Worm (Caenorhabditis elegans): Measurements from ENCODE around the gene R09A8.2.
A peak's percentile ranks its signal among the peaks of the same experiment; 100 is the strongest.

The R09A8.2 gene

DNA sequence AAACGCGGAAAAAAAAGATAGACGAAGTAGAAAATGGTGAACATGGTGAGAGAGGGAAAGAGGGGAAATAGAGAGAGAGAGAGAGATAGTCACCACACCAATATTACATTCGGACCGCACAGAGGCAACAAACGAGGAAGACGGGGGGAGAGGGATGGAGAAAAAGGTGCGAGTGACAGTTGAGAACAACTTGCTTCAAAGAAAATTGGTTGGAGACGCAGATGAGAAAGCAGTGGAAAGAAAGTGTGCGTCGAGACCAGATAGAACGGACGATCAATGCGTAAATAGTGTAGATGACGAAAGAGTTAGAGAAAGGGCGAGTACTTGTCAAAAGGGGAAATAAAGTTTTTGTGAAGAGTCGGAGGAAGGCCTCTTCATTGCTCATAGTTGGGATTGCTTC lies 51.1 kb downstream of the R09A8.2 start:
- no peak for TF ChIP-seq mbf-1 (tag; optimal IDR thresholded peaks at IDR 0.05)
- peak; percentile 15 for TF ChIP-seq nhr-237 (tag; optimal IDR thresholded peaks at IDR 0.05)
- no peak for TF ChIP-seq ZK546.5 (tag; optimal IDR thresholded peaks at IDR 0.05)
- peak; percentile 88 for TF ChIP-seq crh-2 (tag; optimal IDR thresholded peaks at IDR 0.05)
- TF ChIP-seq ztf-4 (tag; optimal IDR thresholded peaks at IDR 0.05), result peak; percentile 46
- TF ChIP-seq nhr-25 (tag; optimal IDR thresholded peaks at IDR 0.05), result peak; percentile 81
- no peak for TF ChIP-seq lin-39 (tag; optimal IDR thresholded peaks at IDR 0.05)
- TF ChIP-seq nhr-21 (tag; optimal IDR thresholded peaks at IDR 0.05), result peak; percentile 70
- no peak for TF ChIP-seq nhr-23 (tag; optimal IDR thresholded peaks at IDR 0.05)
- TF ChIP-seq ceh-82 (tag; optimal IDR thresholded peaks at IDR 0.05), result no peak
- peak; percentile 87 for TF ChIP-seq fos-1 (tag; optimal IDR thresholded peaks at IDR 0.05)
- peak; percentile 12 for TF ChIP-seq alr-1 (tag; optimal IDR thresholded peaks at IDR 0.05)
- TF ChIP-seq nhr-77 (tag; optimal IDR thresholded peaks at IDR 0.05), result no peak
- TF ChIP-seq unc-55 (GFP tag; optimal IDR thresholded peaks at IDR 0.05), result peak; percentile 91
- TF ChIP-seq lin-13 (GFP tag; optimal IDR thresholded peaks at IDR 0.05), result peak; percentile 57
- no peak for TF ChIP-seq nhr-12 (tag; optimal IDR thresholded peaks at IDR 0.05)
- peak; percentile 83 for TF ChIP-seq mab-5 (tag; optimal IDR thresholded peaks at IDR 0.05)
- TF ChIP-seq dmd-4 (tag; optimal IDR thresholded peaks at IDR 0.05), result no peak
- no peak for TF ChIP-seq ztf-1 (GFP tag; conservative IDR thresholded peaks at IDR 0.05)
- no peak for TF ChIP-seq peb-1 (tag; optimal IDR thresholded peaks at IDR 0.05)
- TF ChIP-seq nhr-129 (tag; optimal IDR thresholded peaks at IDR 0.05), result peak; percentile 95
- TF ChIP-seq nhr-6 (tag; optimal IDR thresholded peaks at IDR 0.05), result peak; percentile 92
- TF ChIP-seq zag-1 (tag; optimal IDR thresholded peaks at IDR 0.05), result peak; percentile 68
- TF ChIP-seq skn-1 (tag; optimal IDR thresholded peaks at IDR 0.05), result no peak
- TF ChIP-seq sem-4 (tag; optimal IDR thresholded peaks at IDR 0.05), result peak; percentile 87
- TF ChIP-seq nhr-10 (tag; optimal IDR thresholded peaks at IDR 0.05), result no peak
- peak; percentile 65 for TF ChIP-seq lin-11 (tag; optimal IDR thresholded peaks at IDR 0.05)
- TF ChIP-seq gmeb-1 (tag; optimal IDR thresholded peaks at IDR 0.05), result peak; percentile 18
- TF ChIP-seq egl-27 (tag; optimal IDR thresholded peaks at IDR 0.05), result peak; percentile 81
- TF ChIP-seq nhr-11 (tag; optimal IDR thresholded peaks at IDR 0.05), result no peak
- TF ChIP-seq sma-3 (GFP tag; optimal IDR thresholded peaks at IDR 0.05), result peak; percentile 71
- TF ChIP-seq aly-2 (tag; optimal IDR thresholded peaks at IDR 0.05), result no peak
- TF ChIP-seq R02D3.7 (tag; optimal IDR thresholded peaks at IDR 0.05), result no peak
- TF ChIP-seq unc-39 (tag; optimal IDR thresholded peaks at IDR 0.05), result no peak
- TF ChIP-seq ama-1 (optimal IDR thresholded peaks at IDR 0.05), result no peak
- no peak for TF ChIP-seq ztf-11 (tag; optimal IDR thresholded peaks at IDR 0.05)
- peak; percentile 34 for TF ChIP-seq ceh-16 (tag; optimal IDR thresholded peaks at IDR 0.05)
- TF ChIP-seq lsy-2 (tag; optimal IDR thresholded peaks at IDR 0.05), result peak; percentile 39 to 78
- TF ChIP-seq blmp-1 (tag; optimal IDR thresholded peaks at IDR 0.05; ENCODE audit: insufficient read depth), result peak; percentile 79
- TF ChIP-seq Y55F3AM.14 (GFP tag; optimal IDR thresholded peaks at IDR 0.05), result no peak
- TF ChIP-seq F13H6.1 (tag; optimal IDR thresholded peaks at IDR 0.05), result peak; percentile 91
- TF ChIP-seq mdl-1 (tag; optimal IDR thresholded peaks at IDR 0.05), result peak; percentile 51 to 62
- peak; percentile 78 for TF ChIP-seq C34F6.9 (tag; optimal IDR thresholded peaks at IDR 0.05)
- TF ChIP-seq elt-3 (tag; optimal IDR thresholded peaks at IDR 0.05), result no peak
- peak; percentile 91 for TF ChIP-seq sma-9 (GFP tag; optimal IDR thresholded peaks at IDR 0.05)
- no peak for TF ChIP-seq sma-9 (tag; optimal IDR thresholded peaks at IDR 0.05)
- peak; percentile 38 for TF ChIP-seq snpc-4 (tag; optimal IDR thresholded peaks at IDR 0.05)
- TF ChIP-seq unc-62 (GFP tag; optimal IDR thresholded peaks at IDR 0.05), result no peak
- no peak for TF ChIP-seq elt-1 (tag; optimal IDR thresholded peaks at IDR 0.05)

Data from whole organism, L2 larva.